Worm (Caenorhabditis elegans): ENCODE measurements around the gene sams-4.

ce11 chrIV:5877246-5877645, 31.1 kb upstream of the sams-4 start, which contains the start of gene srv-21:
- no peak for TF ChIP-seq dao-5 (tag; optimal IDR thresholded peaks at IDR 0.05)
- no peak for TF ChIP-seq him-1 (tag; optimal IDR thresholded peaks at IDR 0.05)
- TF ChIP-seq W03F9.2 (tag; optimal IDR thresholded peaks at IDR 0.05) = no peak

Measured in whole organism, L4/young adult.